Worm (Caenorhabditis elegans): ENCODE data around the gene ceh-100.

ce11 chrII:12616081-12616480 is 12.6 kb upstream of the ceh-100 start, which contains the start of gene nspe-6:
- no peak for TF ChIP-seq skn-1 (tag; optimal IDR thresholded peaks at IDR 0.05)
- TF ChIP-seq pqm-1 (tag; optimal IDR thresholded peaks at IDR 0.05), result no peak
- no peak for TF ChIP-seq nhr-28 (tag; optimal IDR thresholded peaks at IDR 0.05)
- no peak for TF ChIP-seq ceh-9 (tag; optimal IDR thresholded peaks at IDR 0.05)
- TF ChIP-seq ama-1 (optimal IDR thresholded peaks at IDR 0.05), result no peak
- TF ChIP-seq fkh-2 (tag; optimal IDR thresholded peaks at IDR 0.05), result no peak
- TF ChIP-seq nhr-11 (tag; optimal IDR thresholded peaks at IDR 0.05), result no peak
- TF ChIP-seq ceh-82 (tag; optimal IDR thresholded peaks at IDR 0.05), result no peak
- TF ChIP-seq fos-1 (tag; optimal IDR thresholded peaks at IDR 0.05), result no peak
- TF ChIP-seq nhr-76 (tag; optimal IDR thresholded peaks at IDR 0.05), result no peak
- no peak for TF ChIP-seq sea-2 (GFP tag; optimal IDR thresholded peaks at IDR 0.05)
- no peak for TF ChIP-seq unc-62 (GFP tag; optimal IDR thresholded peaks at IDR 0.05)
- no peak for TF ChIP-seq nhr-237 (tag; optimal IDR thresholded peaks at IDR 0.05)

All from whole organism, L3 larva.